Fruit fly (Drosophila melanogaster) whole organism, embryonic: ENCODE data around the gene CG7785.

Source experiments
- CG11093 ChIP-seq: fragments of 200-800 bp; sonication (Bioruptor generic); IDR thresholded peaks from 3 replicates; pipeline ENCODE4 v1.3.6; 2022; ENCODE audit warnings: missing biosample characterization, missing genetic modification characterization
- CG12391 ChIP-seq: fragments of 200-800 bp; sonication (Bioruptor generic); optimal IDR thresholded peaks from 3 replicates; lab custom pipeline; 2018; ENCODE audit warnings: missing biosample characterization, mild to moderate bottlenecking, missing genetic modification characterization, moderate library complexity
- CG12769 ChIP-seq: fragments of 200-800 bp; sonication (Bioruptor generic); optimal IDR thresholded peaks from 2 replicates; lab custom pipeline; 2019; ENCODE audit warnings: missing biosample characterization, mild to moderate bottlenecking, missing genetic modification characterization, moderate library complexity
- CG13296 ChIP-seq: fragments of 200-800 bp; sonication (Bioruptor generic); optimal IDR thresholded peaks from 3 replicates; lab custom pipeline; 2018; ENCODE audit warnings: missing biosample characterization, mild to moderate bottlenecking, missing genetic modification characterization
- CG13424 ChIP-seq: fragments of 200-800 bp; sonication (Bioruptor generic); optimal IDR thresholded peaks from 2 replicates; lab custom pipeline; 2019; ENCODE audit warnings: missing biosample characterization, mild to moderate bottlenecking, missing genetic modification characterization, moderate library complexity
- CG14965 ChIP-seq: fragments of 200-800 bp; sonication (Bioruptor generic); optimal IDR thresholded peaks from 2 replicates; lab custom pipeline; 2016; ENCODE audit warnings: missing biosample characterization, missing genetic modification characterization, borderline replicate concordance
- CG15269 ChIP-seq: fragments of 200-800 bp; sonication (Bioruptor generic); optimal IDR thresholded peaks from 2 replicates; lab custom pipeline; 2018; ENCODE audit warnings: missing biosample characterization, mild to moderate bottlenecking, missing genetic modification characterization, moderate library complexity
- CG16779 ChIP-seq: fragments of 200-800 bp; sonication (Bioruptor generic); IDR thresholded peaks from 2 replicates; pipeline ENCODE4 v1.3.6; 2022; ENCODE audit warnings: missing biosample characterization, missing genetic modification characterization
- CG16863 ChIP-seq: fragments of 200-800 bp; sonication (Bioruptor generic); optimal IDR thresholded peaks from 3 replicates; lab custom pipeline; 2016; ENCODE audit warnings: missing biosample characterization, missing genetic modification characterization
- CG17328 ChIP-seq: fragments of 200-800 bp; sonication (Bioruptor generic); IDR thresholded peaks from 2 replicates; pipeline ENCODE4 v1.3.6; 2022; ENCODE audit warnings: missing biosample characterization, missing genetic modification characterization
- CG32767 ChIP-seq: fragments of 200-800 bp; sonication (Bioruptor generic); IDR thresholded peaks from 2 replicates; pipeline ENCODE4 v1.3.6; 2022; ENCODE audit warnings: missing biosample characterization, missing genetic modification characterization
- CG33557 ChIP-seq: fragments of 200-800 bp; sonication (Bioruptor generic); optimal IDR thresholded peaks from 2 replicates; lab custom pipeline; 2019; ENCODE audit warnings: missing biosample characterization, mild to moderate bottlenecking, missing genetic modification characterization, moderate library complexity
- CG3726 ChIP-seq: fragments of 200-800 bp; sonication (Bioruptor generic); IDR thresholded peaks from 3 replicates; pipeline ENCODE4, ENCODE4 v1.3.6; 2022; ENCODE audit warnings: missing biosample characterization, missing genetic modification characterization
- CG3995 ChIP-seq: fragments of 200-800 bp; sonication (Bioruptor generic); optimal IDR thresholded peaks from 3 replicates; lab custom pipeline; 2016; ENCODE audit warnings: missing biosample characterization, missing genetic modification characterization
- CG4328 ChIP-seq: fragments of 200-800 bp; sonication (Bioruptor generic); optimal IDR thresholded peaks from 3 replicates; lab custom pipeline; 2017; ENCODE audit warnings: missing biosample characterization, missing genetic modification reagents, missing genetic modification characterization
- CG4820 ChIP-seq: fragments of 200-800 bp; sonication (Bioruptor generic); optimal IDR thresholded peaks from 3 replicates; lab custom pipeline; 2016; ENCODE audit warnings: missing biosample characterization, missing genetic modification characterization
- CG4854 ChIP-seq: fragments of 200-800 bp; sonication (Bioruptor generic); optimal IDR thresholded peaks from 2 replicates; lab custom pipeline; 2016; ENCODE audit warnings: missing biosample characterization, missing genetic modification characterization, inconsistent platforms
- CG7556 ChIP-seq: fragments of 200-800 bp; sonication (Bioruptor generic); optimal IDR thresholded peaks from 2 replicates; lab custom pipeline; 2017; ENCODE audit warnings: missing biosample characterization, mild to moderate bottlenecking, missing genetic modification characterization
- CG7987 ChIP-seq: fragments of 200-800 bp; sonication (Bioruptor generic); optimal IDR thresholded peaks from 2 replicates; lab custom pipeline; 2018; ENCODE audit warnings: missing biosample characterization, mild to moderate bottlenecking, missing genetic modification characterization, moderate library complexity
- Deaf1 ChIP-seq: fragments of 200-800 bp; optimal IDR thresholded peaks from 3 replicates; lab custom pipeline; 2019; ENCODE audit warnings: missing biosample characterization, mild to moderate bottlenecking, missing genetic modification characterization, moderate library complexity
- Hmr ChIP-seq: fragments of 200-800 bp; sonication (Bioruptor generic); optimal IDR thresholded peaks from 3 replicates; lab custom pipeline; 2017; ENCODE audit warnings: mild to moderate bottlenecking, missing biosample characterization, missing genetic modification reagents, missing genetic modification characterization
- Neu2 ChIP-seq: fragments of 200-800 bp; sonication (Bioruptor generic); optimal IDR thresholded peaks from 3 replicates; lab custom pipeline; 2016; ENCODE audit warnings: missing biosample characterization, missing genetic modification characterization, borderline replicate concordance
- NfI ChIP-seq: fragments of 200-800 bp; sonication (Bioruptor generic); optimal IDR thresholded peaks from 3 replicates; lab custom pipeline; 2018; ENCODE audit warnings: missing biosample characterization, mild to moderate bottlenecking, missing genetic modification characterization, moderate library complexity
- Poxn ChIP-seq: fragments of 200-800 bp; sonication (Bioruptor generic); IDR thresholded peaks from 2 replicates; pipeline ENCODE4 v1.3.6; 2022; ENCODE audit warnings: missing biosample characterization, missing genetic modification characterization
- Rx ChIP-seq: fragments of 200-800 bp; sonication (Bioruptor generic); IDR thresholded peaks from 2 replicates; pipeline ENCODE4 v1.3.6; 2022; ENCODE audit warnings: missing biosample characterization, missing genetic modification characterization
- Six4 ChIP-seq: fragments of 200-800 bp; sonication (Bioruptor generic); optimal IDR thresholded peaks from 2 replicates; lab custom pipeline; 2016; ENCODE audit warnings: missing biosample characterization, missing genetic modification characterization
- aop ChIP-seq: fragments of 200-800 bp; sonication (Bioruptor generic); IDR thresholded peaks from 2 replicates; pipeline ENCODE4 v1.3.6; 2022; ENCODE audit warnings: missing biosample characterization, missing genetic modification characterization
- bbx ChIP-seq: fragments of 200-800 bp; sonication (Bioruptor generic); IDR thresholded peaks from 2 replicates; pipeline ENCODE4 v1.3.6; 2022; ENCODE audit warnings: missing biosample characterization, missing genetic modification characterization; ENCODE audit not compliant: partially characterized antibody
- bowl ChIP-seq: fragments of 200-800 bp; sonication (Bioruptor generic); IDR thresholded peaks from 2 replicates; pipeline ENCODE4 v1.3.6; 2022; ENCODE audit warnings: missing biosample characterization, missing genetic modification characterization
- cad ChIP-seq: fragments of >200 bp; optimal IDR thresholded peaks from 2 replicates; lab custom pipeline; 2017; ENCODE audit warnings: missing biosample characterization, missing genetic modification characterization
- cg ChIP-seq: fragments of 200-800 bp; sonication (Bioruptor generic); optimal IDR thresholded peaks from 3 replicates; lab custom pipeline; 2019; ENCODE audit warnings: missing biosample characterization, mild to moderate bottlenecking, missing genetic modification characterization, moderate library complexity
- dan ChIP-seq: fragments of 200-800 bp; sonication (Bioruptor generic); IDR thresholded peaks from 2 replicates; pipeline ENCODE4 v1.3.6; 2022; ENCODE audit warnings: missing biosample characterization, missing genetic modification characterization
- dimm ChIP-seq: fragments of 200-800 bp; sonication (Bioruptor generic); IDR thresholded peaks from 2 replicates; pipeline ENCODE4 v1.3.6; 2022; ENCODE audit warnings: missing biosample characterization, missing genetic modification characterization
- dmrt11E ChIP-seq: fragments of 200-800 bp; sonication (Bioruptor generic); optimal IDR thresholded peaks from 3 replicates; lab custom pipeline; 2018; ENCODE audit warnings: missing biosample characterization, mild to moderate bottlenecking, missing genetic modification characterization, moderate library complexity
- eve ChIP-seq, 2 experiments: fragments of >200 bp; optimal IDR thresholded peaks; 2 replicates each; lab custom pipeline; 2017; ENCODE audit warnings: missing biosample characterization in 2 of 2, missing genetic modification characterization in 2 of 2
- fu2 ChIP-seq: fragments of 200-800 bp; sonication (Bioruptor generic); optimal IDR thresholded peaks from 2 replicates; lab custom pipeline; 2016; ENCODE audit warnings: missing biosample characterization, missing genetic modification characterization
- gro ChIP-seq: fragments of 200-800 bp; sonication (Bioruptor generic); optimal IDR thresholded peaks from 2 replicates; lab custom pipeline; 2016; ENCODE audit warnings: missing biosample characterization, missing genetic modification characterization
- gt ChIP-seq: fragments of 200-800 bp; sonication (Bioruptor generic); IDR thresholded peaks from 2 replicates; pipeline ENCODE4 v1.3.6; 2022; ENCODE audit warnings: missing biosample characterization, missing genetic modification characterization
- inv ChIP-seq: fragments of 200-800 bp; sonication (Bioruptor generic); IDR thresholded peaks from 2 replicates; pipeline ENCODE4 v1.3.6; 2022; ENCODE audit warnings: missing biosample characterization, missing genetic modification characterization; ENCODE audit not compliant: partially characterized antibody
- kah ChIP-seq: fragments of 200-800 bp; sonication (Bioruptor generic); optimal IDR thresholded peaks from 2 replicates; lab custom pipeline; 2018; ENCODE audit warnings: missing biosample characterization, mild to moderate bottlenecking, missing genetic modification characterization
- org-1 ChIP-seq: fragments of 200-800 bp; sonication (Bioruptor generic); optimal IDR thresholded peaks from 2 replicates; lab custom pipeline; 2017; ENCODE audit warnings: missing biosample characterization, missing genetic modification characterization
- repo ChIP-seq: fragments of 200-800 bp; sonication (Bioruptor generic); optimal IDR thresholded peaks from 2 replicates; lab custom pipeline; 2016; ENCODE audit warnings: missing biosample characterization, missing genetic modification characterization
- run ChIP-seq: fragments of 200-800 bp; sonication (Bioruptor generic); optimal IDR thresholded peaks from 3 replicates; lab custom pipeline; 2018; ENCODE audit warnings: missing biosample characterization, mild to moderate bottlenecking, missing genetic modification characterization
- shn ChIP-seq: fragments of 200-800 bp; sonication (Bioruptor generic); optimal IDR thresholded peaks from 3 replicates; lab custom pipeline; 2016; ENCODE audit warnings: missing biosample characterization, missing genetic modification characterization
- slbo ChIP-seq: fragments of 200-800 bp; sonication (Bioruptor generic); IDR thresholded peaks from 2 replicates; pipeline ENCODE4 v1.3.6; 2022; ENCODE audit warnings: missing biosample characterization, missing genetic modification characterization
- sna ChIP-seq: fragments of 200-800 bp; sonication (Bioruptor generic); IDR thresholded peaks from 2 replicates; pipeline ENCODE4 v1.3.6; 2022; ENCODE audit warnings: missing biosample characterization, missing genetic modification characterization; ENCODE audit not compliant: partially characterized antibody
- so ChIP-seq: fragments of 200-800 bp; sonication (Bioruptor generic); IDR thresholded peaks from 3 replicates; pipeline ENCODE4 v1.3.6; 2022; ENCODE audit warnings: missing biosample characterization, missing genetic modification characterization
- stc ChIP-seq: fragments of 200-800 bp; sonication (Bioruptor generic); IDR thresholded peaks from 2 replicates; pipeline ENCODE4 v1.3.6; 2022; ENCODE audit warnings: missing biosample characterization, missing genetic modification characterization
- stwl ChIP-seq: fragments of 200-800 bp; sonication (Bioruptor generic); optimal IDR thresholded peaks from 3 replicates; lab custom pipeline; 2018; ENCODE audit warnings: missing biosample characterization, mild to moderate bottlenecking, missing genetic modification characterization, moderate library complexity
- trem ChIP-seq: fragments of 200-800 bp; optimal IDR thresholded peaks from 3 replicates; lab custom pipeline; 2019; ENCODE audit warnings: missing biosample characterization, mild to moderate bottlenecking, missing genetic modification characterization, moderate library complexity
- wdn ChIP-seq: fragments of 200-800 bp; sonication (Bioruptor generic); IDR thresholded peaks from 2 replicates; pipeline ENCODE4 v1.3.6; 2022; ENCODE audit warnings: missing biosample characterization, missing genetic modification characterization
- zf30C ChIP-seq: fragments of 200-800 bp; sonication (Bioruptor generic); optimal IDR thresholded peaks from 3 replicates; lab custom pipeline; 2018; ENCODE audit warnings: missing biosample characterization, mild to moderate bottlenecking, missing genetic modification characterization

Gene CG7785

DNA sequence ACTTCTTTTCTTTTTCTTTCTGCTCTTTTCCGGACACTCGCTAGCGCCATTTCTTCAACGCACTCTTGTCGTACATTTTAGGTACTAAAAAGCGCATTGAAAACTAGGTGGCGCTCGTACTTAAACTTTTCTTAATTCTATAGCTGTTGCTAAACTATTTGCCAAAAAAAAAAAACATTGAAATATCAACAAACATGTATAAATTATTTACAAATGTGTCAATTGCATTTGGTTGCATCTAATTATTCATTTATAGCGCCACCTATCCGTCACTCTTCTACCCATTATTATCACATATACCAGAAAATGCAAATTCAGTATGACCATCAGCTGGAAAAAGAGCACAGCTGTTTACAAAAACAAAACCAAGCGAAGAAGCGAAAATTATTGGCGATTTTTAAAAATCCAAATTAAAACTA is at the start of gene CG7785:
Gene CG7785, plus strand, starts transcription at position 340 of the 419 bp plus-strand sequence.
- no peak for TF ChIP-seq Rx (GFP tag; lab: Robert Waterston, UW)
- peak; percentile 49 for TF ChIP-seq CG12391 (tag; lab: Kevin White, UChicago)
- TF ChIP-seq shn, result peak; percentile 29
- TF ChIP-seq run, result no peak
- TF ChIP-seq aop (GFP tag; lab: Robert Waterston, UW), result no peak
- no peak for TF ChIP-seq Deaf1 (tag; lab: Kevin White, UChicago)
- TF ChIP-seq bowl (GFP tag; lab: Robert Waterston, UW), result no peak
- no peak for TF ChIP-seq org-1 (GFP tag; lab: Kevin White, UChicago)
- TF ChIP-seq cad, result no peak
- 0 out of 2 replicates have a peak, but pooled peaks have one; percentile 22 for TF ChIP-seq bbx (GFP tag; lab: Robert Waterston, UW)
- no peak for TF ChIP-seq CG11093
- TF ChIP-seq CG4854 (GFP tag; lab: Kevin White, UChicago), result peak; percentile 33
- TF ChIP-seq CG12769 (tag; lab: Kevin White, UChicago), result no peak
- TF ChIP-seq CG4328 (GFP tag; lab: Kevin White, UChicago), result peak; percentile 8
- TF ChIP-seq fu2 (GFP tag; lab: Kevin White, UChicago), result peak; percentile 17
- no peak for TF ChIP-seq zf30C (GFP tag; lab: Kevin White, UChicago)
- TF ChIP-seq repo, result no peak
- no peak for TF ChIP-seq CG16779 (GFP tag; lab: Robert Waterston, UW)
- TF ChIP-seq wdn (GFP tag; lab: Robert Waterston, UW), result no peak; the same call in 1 of the 2 replicates
- no peak for TF ChIP-seq eve (GFP tag; optimal IDR thresholded peaks at IDR 0.05; lab: Kevin White, UChicago)
- TF ChIP-seq CG7556 (GFP tag; lab: Kevin White, UChicago), result peak; percentile 0
- peak; percentile 56 for TF ChIP-seq CG13424 (tag; lab: Kevin White, UChicago)
- TF ChIP-seq Six4 (GFP tag; lab: Kevin White, UChicago), result peak; percentile 27
- TF ChIP-seq so (GFP tag; lab: Robert Waterston, UW), result no peak
- no peak for TF ChIP-seq cg
- no peak; the same call in none of the 2 replicates for TF ChIP-seq slbo (GFP tag; lab: Robert Waterston, UW)
- TF ChIP-seq gro (GFP tag; lab: Kevin White, UChicago), result peak; percentile 55
- no peak for TF ChIP-seq CG13296 (GFP tag; lab: Kevin White, UChicago)
- peak; percentile 54 for TF ChIP-seq CG15269
- TF ChIP-seq kah, result no peak
- TF ChIP-seq gt, result no peak
- no peak for TF ChIP-seq dimm (GFP tag; lab: Robert Waterston, UW)
- TF ChIP-seq inv (GFP tag; lab: Robert Waterston, UW), result no peak
- no peak for TF ChIP-seq CG14965 (GFP tag; lab: Kevin White, UChicago)
- TF ChIP-seq CG16863 (GFP tag; lab: Kevin White, UChicago), result peak; percentile 43
- no peak for TF ChIP-seq dan (GFP tag; lab: Robert Waterston, UW)
- TF ChIP-seq Hmr (GFP tag; lab: Kevin White, UChicago), result peak; percentile 62
- TF ChIP-seq trem (tag; lab: Kevin White, UChicago), result peak; percentile 12
- peak; percentile 63 for TF ChIP-seq dmrt11E
- TF ChIP-seq Neu2 (GFP tag; lab: Kevin White, UChicago), result no peak
- TF ChIP-seq stwl (tag; lab: Kevin White, UChicago), result peak; percentile 78
- TF ChIP-seq CG32767 (GFP tag; lab: Robert Waterston, UW), result no peak
- TF ChIP-seq CG33557 (GFP tag; lab: Kevin White, UChicago), result peak; percentile 68
- no peak for TF ChIP-seq CG3995 (GFP tag; lab: Kevin White, UChicago)
- peak; percentile 39 for TF ChIP-seq CG4820 (GFP tag; lab: Kevin White, UChicago)
- no peak for TF ChIP-seq CG17328 (GFP tag; lab: Robert Waterston, UW)
- TF ChIP-seq stc (GFP tag; lab: Robert Waterston, UW), result no peak
- peak; percentile 22 for TF ChIP-seq CG7987 (GFP tag; lab: Kevin White, UChicago)
- TF ChIP-seq Poxn (GFP tag; lab: Robert Waterston, UW), result no peak
- no peak for TF ChIP-seq sna (GFP tag; lab: Robert Waterston, UW)
- peak; percentile 68 for TF ChIP-seq NfI (GFP tag; lab: Kevin White, UChicago)
- no peak for TF ChIP-seq CG3726 (GFP tag; lab: Robert Waterston, UW)
